Worm (Caenorhabditis elegans) whole organism, L4 larva: ENCODE data around the gene peli-1.
A peak's percentile ranks its signal among the peaks of the same experiment; 100 is the strongest.

Experiments used
- ama-1 ChIP-seq: fragments of 150-350 bp; optimal IDR thresholded peaks from 2 replicates; lab custom pipeline; 2014; ENCODE audit warnings: inconsistent platforms, mixed read lengths
- daf-16 ChIP-seq, 3 experiments: sonication (generic microtip); optimal IDR thresholded peaks; 2 replicates each; lab custom pipeline; 2016 to 2017; ENCODE audit warnings: missing genetic modification characterization in 3 of 3, missing genetic modification reagents in 3 of 3, mild to moderate bottlenecking in 2 of 3, missing compliant biosample characterization in 2 of 3, missing biosample characterization in 1 of 3, moderate library complexity in 1 of 3
- dve-1 ChIP-seq: sonication (generic microtip); optimal IDR thresholded peaks from 2 replicates; lab custom pipeline; 2017; ENCODE audit warnings: antibody characterized with exemption, mild to moderate bottlenecking, missing genetic modification characterization, missing compliant biosample characterization; ENCODE audit not compliant: insufficient read depth
- jun-1 ChIP-seq: fragments of 150-350 bp; optimal IDR thresholded peaks from 2 replicates; lab custom pipeline; 2014; ENCODE audit warnings: missing biosample characterization, missing genetic modification reagents, missing genetic modification characterization
- mdl-1 ChIP-seq, 2 experiments: fragments of 150-350 bp in 1 of 2; sonication (generic microtip) in 1 of 2; optimal IDR thresholded peaks; 2 replicates each; lab custom pipeline; 2014 to 2017; ENCODE audit warnings: missing biosample characterization in 2 of 2, missing genetic modification characterization in 2 of 2
- nhr-77 ChIP-seq: fragments of 150-350 bp; optimal IDR thresholded peaks from 2 replicates; lab custom pipeline; 2014; ENCODE audit warnings: missing biosample characterization, missing genetic modification characterization

ce11 chrV:5667337-5667736, 38.3 kb upstream of the peli-1 start:
- no peak for TF ChIP-seq mdl-1 (tag; optimal IDR thresholded peaks at IDR 0.05; lab: Kevin White, UChicago)
- TF ChIP-seq ama-1 (lab: Kevin White, UChicago) = no peak
- TF ChIP-seq nhr-77 (tag; lab: Kevin White, UChicago) = no peak
- no peak for TF ChIP-seq dve-1 (tag; lab: Kevin White, UChicago)
- peak in 1 of 2 experiments; percentile 72 for TF ChIP-seq daf-16 (GFP tag; optimal IDR thresholded peaks at IDR 0.05; lab: Kevin White, UChicago)
- TF ChIP-seq daf-16 (tag; optimal IDR thresholded peaks at IDR 0.05; lab: Kevin White, UChicago) = no peak
- no peak for TF ChIP-seq jun-1
